Fruit fly (Drosophila melanogaster) whole organism, embryonic: Measurements from ENCODE around the gene Ocrl.

Experiments
- Ada2b ChIP-seq: fragments of 200-800 bp; sonication (Bioruptor generic); IDR thresholded peaks from 2 replicates; pipeline ENCODE4 v1.3.6; 2022; ENCODE audit warnings: missing biosample characterization, missing genetic modification characterization
- Atf-2 ChIP-seq: fragments of 200-800 bp; sonication (Bioruptor generic); optimal IDR thresholded peaks from 2 replicates; lab custom pipeline; 2016; ENCODE audit warnings: missing biosample characterization, missing genetic modification characterization
- CG10979 ChIP-seq: fragments of 200-800 bp; sonication (Bioruptor generic); optimal IDR thresholded peaks from 2 replicates; lab custom pipeline; 2018; ENCODE audit warnings: missing biosample characterization, mild to moderate bottlenecking, missing genetic modification characterization, moderate library complexity
- CG12155 ChIP-seq: fragments of 200-800 bp; sonication (Bioruptor generic); optimal IDR thresholded peaks from 3 replicates; lab custom pipeline; 2016; ENCODE audit warnings: missing biosample characterization, missing genetic modification characterization
- CG13424 ChIP-seq: fragments of 200-800 bp; sonication (Bioruptor generic); optimal IDR thresholded peaks from 2 replicates; lab custom pipeline; 2019; ENCODE audit warnings: missing biosample characterization, mild to moderate bottlenecking, missing genetic modification characterization, moderate library complexity
- CG14014 ChIP-seq: fragments of 200-800 bp; sonication (Bioruptor generic); IDR thresholded peaks from 2 replicates; pipeline ENCODE4 v1.3.6; 2022; ENCODE audit warnings: missing biosample characterization, missing genetic modification characterization
- CG14860 ChIP-seq: fragments of 200-800 bp; sonication (Bioruptor generic); IDR thresholded peaks from 3 replicates; pipeline ENCODE4 v1.3.6; 2022; ENCODE audit warnings: missing biosample characterization, missing genetic modification characterization; ENCODE audit not compliant: partially characterized antibody
- CG15269 ChIP-seq: fragments of 200-800 bp; sonication (Bioruptor generic); optimal IDR thresholded peaks from 2 replicates; lab custom pipeline; 2018; ENCODE audit warnings: missing biosample characterization, mild to moderate bottlenecking, missing genetic modification characterization, moderate library complexity
- CG15479 ChIP-seq: fragments of 200-800 bp; sonication (Bioruptor generic); optimal IDR thresholded peaks from 3 replicates; lab custom pipeline; 2019; ENCODE audit warnings: missing biosample characterization, mild to moderate bottlenecking, missing genetic modification characterization, moderate library complexity
- CG2712 ChIP-seq: fragments of 200-800 bp; optimal IDR thresholded peaks from 3 replicates; lab custom pipeline; 2019; ENCODE audit warnings: missing biosample characterization, mild to moderate bottlenecking, missing genetic modification characterization, moderate library complexity
- CG2889 ChIP-seq: fragments of 200-800 bp; sonication (Bioruptor generic); IDR thresholded peaks from 3 replicates; pipeline ENCODE4 v1.3.6; 2022; ENCODE audit warnings: missing biosample characterization, missing genetic modification characterization
- CG32772 ChIP-seq: fragments of 200-800 bp; sonication (Bioruptor generic); IDR thresholded peaks from 2 replicates; pipeline ENCODE4 v1.3.6; 2022; ENCODE audit warnings: missing biosample characterization, missing genetic modification characterization
- CG3726 ChIP-seq: fragments of 200-800 bp; sonication (Bioruptor generic); IDR thresholded peaks from 3 replicates; pipeline ENCODE4, ENCODE4 v1.3.6; 2022; ENCODE audit warnings: missing biosample characterization, missing genetic modification characterization
- CG3995 ChIP-seq: fragments of 200-800 bp; sonication (Bioruptor generic); optimal IDR thresholded peaks from 3 replicates; lab custom pipeline; 2016; ENCODE audit warnings: missing biosample characterization, missing genetic modification characterization
- CG6765 ChIP-seq: fragments of 200-800 bp; sonication (Bioruptor generic); optimal IDR thresholded peaks from 3 replicates; lab custom pipeline; 2017; ENCODE audit warnings: missing biosample characterization, mild to moderate bottlenecking, missing genetic modification characterization
- CG7357 ChIP-seq: fragments of 200-800 bp; sonication (Bioruptor generic); IDR thresholded peaks from 3 replicates; pipeline ENCODE4 v1.3.6; 2022; ENCODE audit warnings: missing biosample characterization, missing genetic modification characterization
- CG9727 ChIP-seq: fragments of 200-800 bp; sonication (Bioruptor generic); optimal IDR thresholded peaks from 3 replicates; lab custom pipeline; 2017; ENCODE audit warnings: missing biosample characterization, mild to moderate bottlenecking, missing genetic modification characterization
- CG9817 ChIP-seq: fragments of 200-800 bp; sonication (Bioruptor generic); optimal IDR thresholded peaks from 2 replicates; lab custom pipeline; 2018; ENCODE audit warnings: missing biosample characterization, mild to moderate bottlenecking, missing genetic modification characterization, moderate library complexity
- CkIIα-i1 ChIP-seq: fragments of 200-800 bp; sonication (Bioruptor generic); IDR thresholded peaks from 2 replicates; pipeline ENCODE4 v1.3.6; 2022; ENCODE audit warnings: missing biosample characterization, missing genetic modification characterization
- CrebB ChIP-seq: fragments of 200-800 bp; sonication (Bioruptor generic); optimal IDR thresholded peaks from 3 replicates; lab custom pipeline; 2018; ENCODE audit warnings: missing biosample characterization, mild to moderate bottlenecking, missing genetic modification characterization
- Drgx ChIP-seq: fragments of 200-800 bp; sonication (Bioruptor generic); IDR thresholded peaks from 2 replicates; pipeline ENCODE4 v1.3.6; 2022; ENCODE audit warnings: missing biosample characterization, missing genetic modification characterization
- Ets65A ChIP-seq: fragments of 200-800 bp; sonication (Bioruptor generic); peaks from one replicate; lab custom pipeline; 2016; ENCODE audit warnings: missing biosample characterization, missing genetic modification characterization
- Gsc ChIP-seq: fragments of 200-800 bp; sonication (Bioruptor generic); IDR thresholded peaks from 2 replicates; pipeline ENCODE4 v1.3.6; 2022; ENCODE audit warnings: missing biosample characterization, missing genetic modification characterization
- HLHmδ ChIP-seq: fragments of 200-800 bp; sonication (Bioruptor generic); optimal IDR thresholded peaks from 2 replicates; lab custom pipeline; 2018; ENCODE audit warnings: missing biosample characterization, mild to moderate bottlenecking, missing genetic modification characterization, moderate library complexity
- HmgD ChIP-seq: fragments of 200-800 bp; sonication (Bioruptor generic); optimal IDR thresholded peaks from 3 replicates; lab custom pipeline; 2016; ENCODE audit warnings: missing biosample characterization, missing genetic modification characterization
- HmgZ ChIP-seq: fragments of 200-800 bp; sonication (Bioruptor generic); optimal IDR thresholded peaks from 2 replicates; lab custom pipeline; 2018; ENCODE audit warnings: missing biosample characterization, mild to moderate bottlenecking, missing genetic modification characterization
- Neu2 ChIP-seq: fragments of 200-800 bp; sonication (Bioruptor generic); optimal IDR thresholded peaks from 3 replicates; lab custom pipeline; 2016; ENCODE audit warnings: missing biosample characterization, missing genetic modification characterization, borderline replicate concordance
- Nf-YB ChIP-seq: fragments of 200-800 bp; sonication (Bioruptor generic); optimal IDR thresholded peaks from 3 replicates; lab custom pipeline; 2019; ENCODE audit warnings: missing biosample characterization, mild to moderate bottlenecking, missing genetic modification characterization, moderate library complexity
- Side ChIP-seq: fragments of 200-800 bp; sonication (Bioruptor generic); optimal IDR thresholded peaks from 2 replicates; lab custom pipeline; 2016; ENCODE audit warnings: missing biosample characterization, missing genetic modification characterization
- Sox100B ChIP-seq: fragments of 200-800 bp; sonication (Bioruptor generic); optimal IDR thresholded peaks from 3 replicates; lab custom pipeline; 2018; ENCODE audit warnings: missing biosample characterization, mild to moderate bottlenecking, missing genetic modification characterization
- ato ChIP-seq: fragments of 200-800 bp; sonication (Bioruptor generic); IDR thresholded peaks from 2 replicates; pipeline ENCODE4 v1.3.6; 2022; ENCODE audit warnings: missing biosample characterization, missing genetic modification characterization; ENCODE audit not compliant: partially characterized antibody
- bab2 ChIP-seq: fragments of 200-800 bp; sonication (Bioruptor generic); optimal IDR thresholded peaks from 2 replicates; lab custom pipeline; 2016; ENCODE audit warnings: missing biosample characterization, missing genetic modification characterization
- bsh ChIP-seq, 2 experiments: fragments of 200-800 bp; sonication (Bioruptor generic); optimal IDR thresholded peaks; 2 replicates each; lab custom pipeline; 2017 to 2018; ENCODE audit warnings: mild to moderate bottlenecking in 2 of 2, missing biosample characterization in 2 of 2, missing genetic modification characterization in 2 of 2, moderate library complexity in 1 of 2
- cad ChIP-seq: fragments of >200 bp; optimal IDR thresholded peaks from 2 replicates; lab custom pipeline; 2017; ENCODE audit warnings: missing biosample characterization, missing genetic modification characterization
- chn ChIP-seq: fragments of 200-800 bp; sonication (Bioruptor generic); optimal IDR thresholded peaks from 2 replicates; lab custom pipeline; 2016; ENCODE audit warnings: missing biosample characterization, missing genetic modification characterization
- crp ChIP-seq, 2 experiments: fragments of 200-800 bp; sonication (Bioruptor generic); optimal IDR thresholded peaks; 2 replicates in 1 of 2; 3 replicates in 1 of 2; lab custom pipeline; 2017; ENCODE audit warnings: missing biosample characterization in 2 of 2, missing genetic modification characterization in 2 of 2, mild to moderate bottlenecking in 1 of 2, moderate library complexity in 1 of 2
- dati ChIP-seq: fragments of 200-800 bp; sonication (Bioruptor generic); IDR thresholded peaks from 2 replicates; pipeline ENCODE4 v1.3.6; 2022; ENCODE audit warnings: missing biosample characterization, missing genetic modification characterization
- esg ChIP-seq: fragments of 200-800 bp; sonication (Bioruptor generic); conservative IDR thresholded peaks from 2 replicates; pipeline ENCODE4 v1.3.6; 2022; ENCODE audit warnings: missing biosample characterization, missing genetic modification characterization
- fd3F ChIP-seq: fragments of 200-800 bp; sonication (Bioruptor generic); optimal IDR thresholded peaks from 2 replicates; lab custom pipeline; 2018; ENCODE audit warnings: missing biosample characterization, mild to moderate bottlenecking, missing genetic modification characterization, moderate library complexity
- fu2 ChIP-seq: fragments of 200-800 bp; sonication (Bioruptor generic); optimal IDR thresholded peaks from 2 replicates; lab custom pipeline; 2016; ENCODE audit warnings: missing biosample characterization, missing genetic modification characterization
- jigr1 ChIP-seq: fragments of 200-800 bp; sonication (Bioruptor generic); IDR thresholded peaks from 3 replicates; pipeline ENCODE4 v1.3.6; 2022; ENCODE audit warnings: missing biosample characterization, missing genetic modification characterization
- lmd ChIP-seq: fragments of 200-800 bp; sonication (Bioruptor generic); IDR thresholded peaks from 2 replicates; pipeline ENCODE4 v1.3.6; 2022; ENCODE audit warnings: missing biosample characterization, missing genetic modification characterization
- mam ChIP-seq: fragments of 200-800 bp; sonication (Bioruptor generic); optimal IDR thresholded peaks from 3 replicates; lab custom pipeline; 2016; ENCODE audit warnings: missing biosample characterization, missing genetic modification characterization
- odd ChIP-seq: fragments of 200-800 bp; sonication (Bioruptor generic); optimal IDR thresholded peaks from 2 replicates; lab custom pipeline; 2017; ENCODE audit warnings: missing biosample characterization, mild to moderate bottlenecking, missing genetic modification characterization
- peb ChIP-seq: fragments of 200-800 bp; sonication (Bioruptor generic); IDR thresholded peaks from 2 replicates; pipeline ENCODE4 v1.3.6; 2022; ENCODE audit warnings: missing biosample characterization, missing genetic modification characterization
- run ChIP-seq: fragments of 200-800 bp; sonication (Bioruptor generic); optimal IDR thresholded peaks from 3 replicates; lab custom pipeline; 2018; ENCODE audit warnings: missing biosample characterization, mild to moderate bottlenecking, missing genetic modification characterization
- sens-2 ChIP-seq: fragments of 200-800 bp; sonication (Bioruptor generic); IDR thresholded peaks from 2 replicates; pipeline ENCODE4 v1.3.6; 2022; ENCODE audit warnings: missing biosample characterization, missing genetic modification characterization
- slbo ChIP-seq: fragments of 200-800 bp; sonication (Bioruptor generic); IDR thresholded peaks from 2 replicates; pipeline ENCODE4 v1.3.6; 2022; ENCODE audit warnings: missing biosample characterization, missing genetic modification characterization
- sqz ChIP-seq: fragments of 200-800 bp; sonication (Bioruptor generic); optimal IDR thresholded peaks from 3 replicates; lab custom pipeline; 2018; ENCODE audit warnings: missing biosample characterization, mild to moderate bottlenecking, missing genetic modification characterization
- unc-4 ChIP-seq: fragments of 200-800 bp; sonication (Bioruptor generic); IDR thresholded peaks from 2 replicates; pipeline ENCODE4 v1.3.6; 2022; ENCODE audit warnings: missing biosample characterization, missing genetic modification characterization; ENCODE audit not compliant: partially characterized antibody

Gene Ocrl

DNA sequence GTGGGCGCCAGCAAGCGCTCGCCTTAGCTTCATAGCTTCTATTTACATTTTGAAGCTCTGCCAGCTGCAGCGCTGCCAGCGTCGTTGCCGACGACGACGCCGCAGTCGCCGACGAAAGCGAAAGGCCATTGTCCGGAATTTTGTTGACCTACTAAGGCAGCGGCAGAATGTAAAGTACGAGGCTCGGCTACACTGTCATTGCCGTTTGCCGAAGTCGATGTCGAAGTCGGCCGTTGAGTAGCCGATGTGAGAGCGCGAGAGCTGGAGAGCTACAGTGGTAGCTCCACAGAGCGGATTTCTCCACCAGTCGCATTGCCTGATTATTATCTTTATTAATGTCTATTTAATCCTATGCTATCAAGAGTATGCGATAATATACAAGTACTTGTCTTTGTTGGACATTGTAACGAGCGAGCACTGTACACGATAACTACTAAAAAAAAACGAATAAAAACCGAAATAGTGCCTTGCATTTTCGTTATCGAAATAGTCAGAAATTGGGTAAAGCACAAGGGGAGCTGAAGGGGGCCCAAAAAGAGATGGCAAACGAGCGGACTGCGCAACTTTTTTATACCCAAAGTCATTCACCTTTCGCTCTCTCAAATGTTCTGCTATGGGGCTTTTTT, 40.9 kb downstream of the Ocrl start (continued):
- peak; percentile 97 for TF ChIP-seq CG15269 (tag; lab: Kevin White, UChicago)
- TF ChIP-seq sqz (GFP tag; lab: Kevin White, UChicago), result peak; percentile 97
- peak; percentile 95 for TF ChIP-seq CG14014 (GFP tag; lab: Robert Waterston, UW)
- peak; percentile 91 for TF ChIP-seq peb (GFP tag; lab: Robert Waterston, UW)
- peak; percentile 97 for TF ChIP-seq Ada2b (GFP tag; lab: Robert Waterston, UW)
- TF ChIP-seq CG9817 (tag; lab: Kevin White, UChicago), result peak; percentile 95
- TF ChIP-seq fd3F (GFP tag; lab: Kevin White, UChicago), result peak; percentile 92
- peak; percentile 92 for TF ChIP-seq chn (GFP tag; lab: Kevin White, UChicago)
- peak; percentile 97 for TF ChIP-seq CG13424 (tag; lab: Kevin White, UChicago)
- peak; percentile 88 for TF ChIP-seq CkIIα-i1 (GFP tag; lab: Robert Waterston, UW)
- peak; percentile 96 for TF ChIP-seq esg (GFP tag; lab: Robert Waterston, UW)
- TF ChIP-seq CG9727 (GFP tag; lab: Kevin White, UChicago), result peak; percentile 81
- TF ChIP-seq Drgx, result peak; percentile 97
- peak; percentile 88 for TF ChIP-seq CG6765 (GFP tag; lab: Kevin White, UChicago)
- TF ChIP-seq Ets65A (GFP tag; lab: Kevin White, UChicago), result peak; percentile 99
- peak; percentile 90 for TF ChIP-seq dati
- TF ChIP-seq CG14860 (GFP tag; lab: Robert Waterston, UW), result no peak
- no peak for TF ChIP-seq cad
- TF ChIP-seq HmgD (GFP tag; lab: Kevin White, UChicago), result peak; percentile 56
- peak; percentile 26 to 95 for TF ChIP-seq bsh (GFP tag; optimal IDR thresholded peaks at IDR 0.05; lab: Kevin White, UChicago)
- TF ChIP-seq unc-4 (GFP tag; lab: Robert Waterston, UW), result no peak
- peak; percentile 89 for TF ChIP-seq fu2
- no peak for TF ChIP-seq ato (GFP tag; lab: Robert Waterston, UW)
- peak; percentile 91 for TF ChIP-seq CG2889
- peak; percentile 96 for TF ChIP-seq slbo (GFP tag; lab: Robert Waterston, UW)
- peak; percentile 64 for TF ChIP-seq CG3995 (GFP tag; lab: Kevin White, UChicago)
- peak; percentile 84 for TF ChIP-seq CG12155 (GFP tag; lab: Kevin White, UChicago)
- TF ChIP-seq Atf-2 (GFP tag; lab: Kevin White, UChicago), result peak; percentile 92
- peak; percentile 94 for TF ChIP-seq CG3726 (GFP tag; lab: Robert Waterston, UW)
- TF ChIP-seq Sox100B (GFP tag; lab: Kevin White, UChicago), result peak; percentile 91
- TF ChIP-seq CG10979 (tag; lab: Kevin White, UChicago), result peak; percentile 89
- TF ChIP-seq lmd (GFP tag; lab: Robert Waterston, UW), result peak; percentile 97
- peak; percentile 37 for TF ChIP-seq Neu2 (GFP tag; lab: Kevin White, UChicago)
- peak; percentile 92 for TF ChIP-seq jigr1 (GFP tag; lab: Robert Waterston, UW)
- peak; percentile 95 for TF ChIP-seq sens-2 (GFP tag; lab: Robert Waterston, UW)
- TF ChIP-seq CG32772 (GFP tag; lab: Robert Waterston, UW), result peak; percentile 96
- no peak for TF ChIP-seq CG15479 (GFP tag; lab: Kevin White, UChicago)
- no peak for TF ChIP-seq HLHmδ (GFP tag; lab: Kevin White, UChicago)
- TF ChIP-seq CG7357 (GFP tag; lab: Robert Waterston, UW), result peak; percentile 89
- peak; percentile 74 for TF ChIP-seq Nf-YB (GFP tag; lab: Kevin White, UChicago)
- peak; percentile 83 for TF ChIP-seq run (tag; lab: Kevin White, UChicago)
- peak; percentile 93 for TF ChIP-seq bab2
- peak; percentile 90 for TF ChIP-seq Gsc (GFP tag; lab: Robert Waterston, UW)
- TF ChIP-seq mam (GFP tag; lab: Kevin White, UChicago), result peak; percentile 94
- TF ChIP-seq CG2712, result peak; percentile 91
- peak; percentile 91 for TF ChIP-seq CrebB (tag; lab: Kevin White, UChicago)
- TF ChIP-seq odd (GFP tag; lab: Kevin White, UChicago), result peak; percentile 91
- peak in 1 of 2 experiments; percentile 69 for TF ChIP-seq crp (GFP tag; optimal IDR thresholded peaks at IDR 0.05; lab: Kevin White, UChicago)
- TF ChIP-seq Side (GFP tag; lab: Kevin White, UChicago), result peak; percentile 92
- TF ChIP-seq HmgZ (tag; lab: Kevin White, UChicago), result peak; percentile 95
